Worm (Caenorhabditis elegans) whole organism, L3 larva: Measurements from ENCODE around the gene K08B12.1.

Source experiments
- R02D3.7 ChIP-seq: fragments of 150-350 bp; optimal IDR thresholded peaks from 2 replicates; lab custom pipeline; 2014; ENCODE audit warnings: missing biosample characterization, missing genetic modification characterization
- ZK546.5 ChIP-seq: sonication (generic microtip); optimal IDR thresholded peaks from 2 replicates; lab custom pipeline; 2017; ENCODE audit warnings: missing biosample characterization, missing genetic modification characterization
- ceh-28 ChIP-seq: fragments of 150-350 bp; optimal IDR thresholded peaks from 2 replicates; lab custom pipeline; 2014; ENCODE audit warnings: missing biosample characterization, missing genetic modification reagents, missing genetic modification characterization
- ceh-82 ChIP-seq: fragments of 150-350 bp; optimal IDR thresholded peaks from 2 replicates; lab custom pipeline; 2014; ENCODE audit warnings: missing biosample characterization, missing genetic modification characterization
- ceh-9 ChIP-seq: sonication (generic microtip); optimal IDR thresholded peaks from 2 replicates; lab custom pipeline; 2018; ENCODE audit warnings: missing biosample characterization, missing genetic modification characterization
- daf-12 ChIP-seq: fragments of 150-350 bp; optimal IDR thresholded peaks from 2 replicates; lab custom pipeline; 2014; ENCODE audit warnings: missing biosample characterization, missing genetic modification reagents, missing genetic modification characterization
- egl-27 ChIP-seq: sonication (generic microtip); optimal IDR thresholded peaks from 4 replicates; lab custom pipeline; 2017; ENCODE audit warnings: missing biosample characterization, missing genetic modification reagents, missing genetic modification characterization
- egl-5 ChIP-seq: fragments of 150-350 bp; optimal IDR thresholded peaks from 2 replicates; lab custom pipeline; 2017; ENCODE audit warnings: missing biosample characterization, missing genetic modification reagents, missing genetic modification characterization, inconsistent platforms
- elt-1 ChIP-seq: fragments of 150-350 bp; optimal IDR thresholded peaks from 2 replicates; lab custom pipeline; 2014; ENCODE audit warnings: missing biosample characterization, missing genetic modification characterization
- elt-2 ChIP-seq: sonication (generic microtip); optimal IDR thresholded peaks from 2 replicates; lab custom pipeline; 2016; ENCODE audit warnings: missing genetic modification reagents, mild to moderate bottlenecking, missing genetic modification characterization, missing compliant biosample characterization
- elt-3 ChIP-seq, 3 experiments: fragments of 150-350 bp in 1 of 3; sonication (generic microtip) in 2 of 3; optimal IDR thresholded peaks; 2 replicates in 2 of 3; 4 replicates in 1 of 3; lab custom pipeline; 2014 to 2017; ENCODE audit warnings: missing biosample characterization in 3 of 3, missing genetic modification characterization in 3 of 3
- eor-1 ChIP-seq, 2 experiments: fragments of 150-350 bp; optimal IDR thresholded peaks; 2 replicates each; lab custom pipeline; 2014 to 2018; ENCODE audit warnings: missing biosample characterization in 2 of 2, missing genetic modification characterization in 2 of 2
- fkh-10 ChIP-seq: sonication (generic microtip); optimal IDR thresholded peaks from 2 replicates; lab custom pipeline; 2017; ENCODE audit warnings: missing biosample characterization, missing genetic modification reagents, missing genetic modification characterization
- fkh-2 ChIP-seq: fragments of 150-350 bp; optimal IDR thresholded peaks from 2 replicates; lab custom pipeline; 2014; ENCODE audit warnings: missing biosample characterization, missing genetic modification reagents, missing genetic modification characterization
- fos-1 ChIP-seq: fragments of 150-350 bp; optimal IDR thresholded peaks from 2 replicates; lab custom pipeline; 2014; ENCODE audit warnings: missing biosample characterization, missing genetic modification characterization
- hmg-11 ChIP-seq: sonication (generic microtip); optimal IDR thresholded peaks from 2 replicates; lab custom pipeline; 2016; ENCODE audit warnings: missing genetic modification characterization, missing compliant biosample characterization
- jun-1 ChIP-seq: fragments of 150-350 bp; optimal IDR thresholded peaks from 2 replicates; lab custom pipeline; 2014; ENCODE audit warnings: missing biosample characterization, missing genetic modification reagents, missing genetic modification characterization
- lin-15B ChIP-seq: fragments of 150-350 bp; optimal IDR thresholded peaks from 2 replicates; lab custom pipeline; 2014; ENCODE audit warnings: missing biosample characterization, missing genetic modification characterization
- lin-39 ChIP-seq: fragments of 150-350 bp; optimal IDR thresholded peaks from 2 replicates; lab custom pipeline; 2018; ENCODE audit warnings: missing biosample characterization, missing genetic modification reagents, missing genetic modification characterization
- lsy-12 ChIP-seq: sonication (generic microtip); optimal IDR thresholded peaks from 2 replicates; lab custom pipeline; 2016; ENCODE audit warnings: mild to moderate bottlenecking, missing genetic modification characterization, missing compliant biosample characterization
- mdl-1 ChIP-seq: fragments of 150-350 bp; optimal IDR thresholded peaks from 2 replicates; lab custom pipeline; 2014; ENCODE audit warnings: missing biosample characterization, missing genetic modification characterization
- mml-1 ChIP-seq: fragments of 150-350 bp; sonication (generic microtip); optimal IDR thresholded peaks from 3 replicates; lab custom pipeline; 2014; ENCODE audit warnings: missing biosample characterization, missing genetic modification characterization
- nfya-1 ChIP-seq: sonication (generic microtip); optimal IDR thresholded peaks from 2 replicates; lab custom pipeline; 2017; ENCODE audit warnings: missing genetic modification characterization, mild to moderate bottlenecking, missing compliant biosample characterization, antibody characterized with exemption, moderate library complexity; ENCODE audit not compliant: insufficient read depth
- nhr-11 ChIP-seq: fragments of 150-350 bp; optimal IDR thresholded peaks from 2 replicates; lab custom pipeline; 2014; ENCODE audit warnings: missing biosample characterization, missing genetic modification characterization
- nhr-12 ChIP-seq: fragments of 150-350 bp; optimal IDR thresholded peaks from 2 replicates; lab custom pipeline; 2014; ENCODE audit warnings: missing biosample characterization, missing genetic modification characterization
- nhr-23 ChIP-seq: fragments of 150-350 bp; optimal IDR thresholded peaks from 2 replicates; lab custom pipeline; 2014; ENCODE audit warnings: missing biosample characterization, missing genetic modification reagents, missing genetic modification characterization
- nhr-237 ChIP-seq: fragments of 150-350 bp; optimal IDR thresholded peaks from 2 replicates; lab custom pipeline; 2014; ENCODE audit warnings: missing biosample characterization, missing genetic modification characterization
- nhr-25 ChIP-seq: sonication (generic microtip); optimal IDR thresholded peaks from 2 replicates; lab custom pipeline; 2017; ENCODE audit warnings: missing biosample characterization, missing genetic modification characterization
- nhr-43 ChIP-seq: sonication (generic microtip); optimal IDR thresholded peaks from 2 replicates; lab custom pipeline; 2016; ENCODE audit warnings: mild to moderate bottlenecking, missing genetic modification characterization, missing compliant biosample characterization; ENCODE audit not compliant: poor library complexity, severe bottlenecking
- nhr-67 ChIP-seq: fragments of 150-350 bp; optimal IDR thresholded peaks from 2 replicates; lab custom pipeline; 2014; ENCODE audit warnings: missing biosample characterization, missing genetic modification characterization
- nhr-76 ChIP-seq: fragments of 150-350 bp; sonication (generic microtip); optimal IDR thresholded peaks from 5 replicates; lab custom pipeline; 2014; ENCODE audit warnings: missing biosample characterization, missing genetic modification characterization
- pha-4 ChIP-seq: fragments of 150-350 bp; optimal IDR thresholded peaks from 2 replicates; lab custom pipeline; 2014; ENCODE audit warnings: missing biosample characterization, missing genetic modification reagents, missing genetic modification characterization
- pqm-1 ChIP-seq: fragments of 150-350 bp; optimal IDR thresholded peaks from 2 replicates; lab custom pipeline; 2017; ENCODE audit warnings: missing biosample characterization, missing genetic modification characterization, inconsistent platforms
- sea-2 ChIP-seq: fragments of 150-350 bp; sonication (generic microtip); optimal IDR thresholded peaks from 4 replicates; lab custom pipeline; 2014; ENCODE audit warnings: missing biosample characterization, missing genetic modification reagents, missing genetic modification characterization
- skn-1 ChIP-seq: fragments of 150-350 bp; optimal IDR thresholded peaks from 2 replicates; lab custom pipeline; 2014; ENCODE audit warnings: missing biosample characterization, missing genetic modification characterization
- snpc-4 ChIP-seq: fragments of 150-350 bp; optimal IDR thresholded peaks from 2 replicates; lab custom pipeline; 2014; ENCODE audit warnings: missing biosample characterization, missing genetic modification characterization
- tbx-2 ChIP-seq: sonication (generic microtip); optimal IDR thresholded peaks from 2 replicates; lab custom pipeline; 2016; ENCODE audit warnings: mild to moderate bottlenecking, missing genetic modification characterization, missing compliant biosample characterization
- unc-62 ChIP-seq: fragments of 150-350 bp; sonication (generic microtip); optimal IDR thresholded peaks from 4 replicates; lab custom pipeline; 2014; ENCODE audit warnings: missing biosample characterization, missing genetic modification reagents, missing genetic modification characterization
- zag-1 ChIP-seq: fragments of 150-350 bp; optimal IDR thresholded peaks from 2 replicates; lab custom pipeline; 2014; ENCODE audit warnings: missing biosample characterization, missing genetic modification characterization
- ztf-11 ChIP-seq: fragments of 150-350 bp; optimal IDR thresholded peaks from 2 replicates; lab custom pipeline; 2014; ENCODE audit warnings: missing biosample characterization, missing genetic modification characterization
- ztf-4 ChIP-seq: fragments of 150-350 bp; optimal IDR thresholded peaks from 2 replicates; lab custom pipeline; 2014; ENCODE audit warnings: missing biosample characterization, missing genetic modification characterization

Gene K08B12.1

ce11 chrV:6250959-6251598, 8.1 kb upstream of the K08B12.1 start:
- TF ChIP-seq elt-2, result peak; percentile 87
- TF ChIP-seq nhr-12 (tag; lab: Kevin White, UChicago), result no peak
- TF ChIP-seq R02D3.7 (tag; lab: Kevin White, UChicago), result no peak
- peak; percentile 19 for TF ChIP-seq pqm-1 (tag; lab: Kevin White, UChicago)
- no peak for TF ChIP-seq lin-15B
- TF ChIP-seq eor-1 (tag; optimal IDR thresholded peaks at IDR 0.05; lab: Kevin White, UChicago), result no peak

ce11 chrV:6253936-6254335, 5.2 kb upstream of the K08B12.1 start:
- TF ChIP-seq zag-1 (tag; lab: Kevin White, UChicago), result no peak
- TF ChIP-seq elt-1 (tag; lab: Kevin White, UChicago), result peak; percentile 94
- peak; percentile 87 for TF ChIP-seq nhr-23 (tag; lab: Kevin White, UChicago)
- peak; percentile 52 for TF ChIP-seq nhr-25 (tag; lab: Kevin White, UChicago)
- no peak for TF ChIP-seq ceh-9 (tag; lab: Kevin White, UChicago)
- TF ChIP-seq sea-2 (GFP tag; lab: Kevin White, UChicago), result no peak
- TF ChIP-seq elt-2, result no peak
- no peak for TF ChIP-seq nhr-76 (tag; lab: Kevin White, UChicago)

ce11 chrV:6267237-6267812, 8.2 kb downstream of the K08B12.1 start, which contains the start of gene mrck-1:
Gene mrck-1 (minus strand): TSS chrV:6267287.
- TF ChIP-seq mml-1 (tag; lab: Kevin White, UChicago) (no peak), tbx-2 (tag; lab: Kevin White, UChicago) (peak; percentile 93), elt-1 (tag; lab: Kevin White, UChicago) (peak; percentile 68), ceh-28 (tag; lab: Kevin White, UChicago) (peak; percentile 80), ceh-82 (tag; lab: Kevin White, UChicago) (peak; percentile 50), nhr-25 (tag; lab: Kevin White, UChicago) (peak; percentile 97), elt-3 (tag; optimal IDR thresholded peaks at IDR 0.05; lab: Kevin White, UChicago) (no peak), ZK546.5 (tag; lab: Kevin White, UChicago) (peak; percentile 34), nhr-237 (tag; lab: Kevin White, UChicago) (no peak), elt-2 (peak; percentile 57), lsy-12 (tag; lab: Kevin White, UChicago) (peak; percentile 84), ztf-4 (tag; lab: Kevin White, UChicago) (peak; percentile 82), eor-1 (tag; optimal IDR thresholded peaks at IDR 0.05; lab: Kevin White, UChicago) (no peak), egl-5 (tag; lab: Kevin White, UChicago) (peak; percentile 87), fkh-2 (tag; lab: Kevin White, UChicago) (no peak), nhr-11 (tag; lab: Kevin White, UChicago) (peak; percentile 86), egl-27 (tag; lab: Kevin White, UChicago) (peak; percentile 57), nhr-23 (tag; lab: Kevin White, UChicago) (peak; percentile 95), nhr-43 (tag; lab: Kevin White, UChicago) (peak; percentile 82), jun-1 (tag; lab: Kevin White, UChicago) (peak; percentile 86), R02D3.7 (tag; lab: Kevin White, UChicago) (peak; percentile 70), nhr-67 (tag; lab: Kevin White, UChicago) (no peak), ztf-11 (tag; lab: Kevin White, UChicago) (no peak), zag-1 (tag; lab: Kevin White, UChicago) (peak; percentile 78), snpc-4 (tag; lab: Kevin White, UChicago) (peak; percentile 86), unc-62 (GFP tag; lab: Kevin White, UChicago) (peak; percentile 74), nfya-1 (tag; lab: Kevin White, UChicago) (peak; percentile 91), pha-4 (tag; lab: Kevin White, UChicago) (peak; percentile 74), lin-15B (peak; percentile 86), fkh-10 (GFP tag; lab: Kevin White, UChicago) (peak; percentile 87), pqm-1 (tag; lab: Kevin White, UChicago) (no peak), fos-1 (tag; lab: Kevin White, UChicago) (no peak), ceh-9 (tag; lab: Kevin White, UChicago) (no peak), mdl-1 (tag; lab: Kevin White, UChicago) (no peak), daf-12 (tag; lab: Kevin White, UChicago) (peak; percentile 46), lin-39 (peak; percentile 98), skn-1 (tag; lab: Kevin White, UChicago) (peak; percentile 59), hmg-11 (tag; lab: Kevin White, UChicago) (peak; percentile 92)
